Fruit fly (Drosophila melanogaster): Measurements from ENCODE around the gene Msr-110.

Msr-110 gene

DNA sequence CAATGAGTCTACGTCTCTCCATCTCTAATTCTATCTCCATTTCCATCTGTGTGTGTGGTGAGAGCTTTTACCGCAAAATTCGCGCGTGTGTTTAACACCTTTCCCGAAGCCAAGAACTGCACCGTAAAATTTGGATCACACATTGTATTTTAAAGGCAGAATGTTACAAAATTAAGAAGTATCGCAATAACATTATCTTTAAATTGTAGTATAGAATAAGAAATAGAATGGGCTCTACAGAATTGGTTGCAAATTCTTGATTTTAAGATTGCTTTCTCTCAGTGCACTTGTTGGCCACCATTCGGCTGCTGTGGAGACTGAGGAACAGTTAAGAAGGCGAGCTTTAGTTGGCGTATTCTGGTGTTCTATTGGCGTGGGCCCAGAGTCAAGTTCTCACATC lies 49.3 kb upstream of the Msr-110 start (continued):
- TF ChIP-seq net (GFP tag; optimal IDR thresholded peaks at IDR 0.05): no peak
- peak; percentile 55 for TF ChIP-seq Hr39 (GFP tag; optimal IDR thresholded peaks at IDR 0.05)
- TF ChIP-seq Met (GFP tag; optimal IDR thresholded peaks at IDR 0.05): peak; percentile 65
- no peak for TF ChIP-seq CG3032 (tag; optimal IDR thresholded peaks at IDR 0.05)
- TF ChIP-seq salr (GFP tag; optimal IDR thresholded peaks at IDR 0.05): peak in 1 of 2 experiments; percentile 59
- peak; percentile 73 for TF ChIP-seq CG6163 (GFP tag; IDR thresholded peaks at IDR 0.05)
- peak; percentile 39 for TF ChIP-seq esn (GFP tag; optimal IDR thresholded peaks at IDR 0.05)
- no peak for TF ChIP-seq CG10669 (GFP tag; optimal IDR thresholded peaks at IDR 0.05)
- TF ChIP-seq lz (GFP tag; optimal IDR thresholded peaks at IDR 0.05): peak; percentile 15
- peak; percentile 70 for TF ChIP-seq eg (GFP tag; IDR thresholded peaks at IDR 0.05)
- peak; percentile 73 for TF ChIP-seq CG6276 (GFP tag; optimal IDR thresholded peaks at IDR 0.05)
- peak; percentile 65 for TF ChIP-seq Sox14 (GFP tag; optimal IDR thresholded peaks at IDR 0.05)
- TF ChIP-seq spab (GFP tag; optimal IDR thresholded peaks at IDR 0.05): no peak
- peak; percentile 2 for TF ChIP-seq Ets21C (GFP tag; optimal IDR thresholded peaks at IDR 0.05)

DNA sequence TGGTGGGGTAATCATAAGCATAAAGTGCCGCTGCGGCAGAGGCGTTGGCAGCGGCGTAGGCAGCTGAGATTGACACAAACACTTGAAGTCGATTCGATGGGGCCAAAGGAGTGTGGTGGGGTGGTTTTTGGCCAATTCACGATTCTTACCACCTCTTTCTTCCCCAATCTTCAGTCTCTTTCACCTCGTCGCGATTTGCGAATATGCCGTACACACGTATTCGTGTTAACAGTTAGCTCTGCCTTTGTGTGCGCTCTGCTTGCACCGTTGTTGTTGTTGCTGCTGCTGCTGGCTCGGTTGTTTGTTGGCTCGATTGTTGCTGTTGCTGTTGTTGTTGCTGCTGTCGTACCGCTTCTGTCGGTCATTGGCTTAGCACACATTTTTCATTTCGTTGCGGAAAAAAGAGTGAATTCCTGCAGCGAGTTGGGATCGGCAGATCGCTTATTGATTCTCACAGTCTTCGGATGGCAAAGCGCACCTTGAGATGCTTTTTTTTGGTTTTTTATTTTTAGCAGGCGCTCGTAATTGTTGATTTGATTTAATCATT lies 48.0 kb upstream of the Msr-110 start:
- no peak for TF ChIP-seq vri (GFP tag; optimal IDR thresholded peaks at IDR 0.05)
- TF ChIP-seq CG10669 (GFP tag; optimal IDR thresholded peaks at IDR 0.05): no peak
- TF ChIP-seq CG11902 (GFP tag; optimal IDR thresholded peaks at IDR 0.05): no peak
- peak; percentile 99 for TF ChIP-seq Blimp-1 (GFP tag; optimal IDR thresholded peaks at IDR 0.05)
- no peak for TF ChIP-seq esn (GFP tag; optimal IDR thresholded peaks at IDR 0.05)
- TF ChIP-seq Sox102F (GFP tag; optimal IDR thresholded peaks at IDR 0.05): peak; percentile 17
- TF ChIP-seq CG8632 (GFP tag; optimal IDR thresholded peaks at IDR 0.05): no peak
- no peak for TF ChIP-seq CG8319 (GFP tag; optimal IDR thresholded peaks at IDR 0.05)
- peak; percentile 16 for TF ChIP-seq svp (GFP tag)
- TF ChIP-seq CG15336 (GFP tag; IDR thresholded peaks at IDR 0.05): no peak
- TF ChIP-seq eg (GFP tag; IDR thresholded peaks at IDR 0.05): peak; percentile 36; the same call in 1 of the 3 replicates
- peak; percentile 2 for TF ChIP-seq Sox14 (GFP tag; optimal IDR thresholded peaks at IDR 0.05)
- peak; percentile 65 for TF ChIP-seq CG6854 (GFP tag; optimal IDR thresholded peaks at IDR 0.05)
- TF ChIP-seq CG8119 (GFP tag; IDR thresholded peaks at IDR 0.05): no peak
- TF ChIP-seq Ets21C (GFP tag; optimal IDR thresholded peaks at IDR 0.05): no peak
- no peak for TF ChIP-seq Hr39 (GFP tag; optimal IDR thresholded peaks at IDR 0.05)
- TF ChIP-seq CG3032 (tag; optimal IDR thresholded peaks at IDR 0.05): no peak
- TF ChIP-seq dac (GFP tag; optimal IDR thresholded peaks at IDR 0.05): no peak
- no peak for TF ChIP-seq acj6 (GFP tag; optimal IDR thresholded peaks at IDR 0.05)
- TF ChIP-seq Hr4 (GFP tag; optimal IDR thresholded peaks at IDR 0.05): no peak
- TF ChIP-seq CG3919 (GFP tag; optimal IDR thresholded peaks at IDR 0.05): no peak
- no peak for TF ChIP-seq Smox (GFP tag; optimal IDR thresholded peaks at IDR 0.05)
- TF ChIP-seq CG7368 (GFP tag; optimal IDR thresholded peaks at IDR 0.05): no peak
- TF ChIP-seq CG6276 (GFP tag; optimal IDR thresholded peaks at IDR 0.05): no peak
- TF ChIP-seq Eip78C (GFP tag): peak; percentile 12
- peak; percentile 27 for TF ChIP-seq Met (GFP tag; optimal IDR thresholded peaks at IDR 0.05)
- peak; percentile 1 for TF ChIP-seq Eip75B (GFP tag; optimal IDR thresholded peaks at IDR 0.05)
- TF ChIP-seq CG10631 (GFP tag; optimal IDR thresholded peaks at IDR 0.05): no peak

DNA sequence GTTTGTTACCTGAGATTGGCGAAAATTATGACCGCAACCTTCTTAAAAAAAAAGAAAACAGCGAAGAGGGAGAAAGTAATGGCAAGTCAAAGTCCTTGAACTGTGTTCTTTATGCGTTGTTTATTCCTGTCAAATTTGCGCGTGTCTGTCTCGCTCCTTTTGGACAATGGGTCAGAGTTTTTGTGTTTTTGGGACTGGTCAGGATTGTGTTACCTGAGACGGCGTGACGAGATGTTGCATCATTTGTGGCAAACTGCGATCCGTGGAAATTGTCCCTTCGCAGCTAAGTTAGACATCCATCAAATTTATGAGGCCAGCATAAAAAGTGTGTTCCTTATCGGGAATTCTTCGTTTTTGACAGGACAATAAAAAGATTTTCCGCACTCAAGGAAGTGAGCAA lies 46.1 kb upstream of the Msr-110 start:
- TF ChIP-seq CG32006 (GFP tag; optimal IDR thresholded peaks at IDR 0.05) (no peak), Eip75B (GFP tag; optimal IDR thresholded peaks at IDR 0.05) (no peak), Met (GFP tag; optimal IDR thresholded peaks at IDR 0.05) (no peak), Blimp-1 (GFP tag; optimal IDR thresholded peaks at IDR 0.05) (peak; percentile 89), Gug (GFP tag; IDR thresholded peaks at IDR 0.05) (no peak), vri (GFP tag; optimal IDR thresholded peaks at IDR 0.05) (peak; percentile 2), salr (GFP tag; optimal IDR thresholded peaks at IDR 0.05) (no peak), Sox14 (GFP tag; optimal IDR thresholded peaks at IDR 0.05) (no peak)

DNA sequence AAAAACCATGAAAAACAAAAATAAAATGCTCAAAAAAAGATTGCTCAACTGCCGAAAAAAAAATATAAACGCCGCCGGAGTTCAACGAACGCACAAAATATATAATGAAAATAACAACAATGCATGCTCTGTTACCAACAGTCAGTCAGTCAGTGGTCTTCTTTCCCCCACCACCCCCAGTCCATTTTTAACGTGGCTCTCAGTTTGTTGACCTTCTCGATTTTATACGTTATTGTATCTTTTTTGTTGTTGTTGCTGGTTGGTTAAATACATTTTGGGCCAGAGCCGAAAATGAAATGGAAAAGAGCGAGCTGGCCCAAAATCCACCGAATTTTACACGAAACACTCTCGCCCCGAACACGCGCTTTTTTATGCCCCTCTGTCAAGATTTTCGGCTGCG lies 44.8 kb upstream of the Msr-110 start:
- TF ChIP-seq Sox102F (GFP tag; optimal IDR thresholded peaks at IDR 0.05): peak; percentile 23
- TF ChIP-seq CG1621 (tag; optimal IDR thresholded peaks at IDR 0.05): no peak
- no peak for TF ChIP-seq CG9139 (GFP tag; optimal IDR thresholded peaks at IDR 0.05)
- no peak for TF ChIP-seq Smox (GFP tag; optimal IDR thresholded peaks at IDR 0.05)
- no peak for TF ChIP-seq acj6 (GFP tag; optimal IDR thresholded peaks at IDR 0.05)
- TF ChIP-seq Sox14 (GFP tag; optimal IDR thresholded peaks at IDR 0.05): no peak
- TF ChIP-seq CG6854 (GFP tag; optimal IDR thresholded peaks at IDR 0.05): peak; percentile 64
- TF ChIP-seq Eip75B (GFP tag; optimal IDR thresholded peaks at IDR 0.05): peak; percentile 9
- TF ChIP-seq dac (GFP tag; optimal IDR thresholded peaks at IDR 0.05): no peak
- TF ChIP-seq CG8632 (GFP tag; optimal IDR thresholded peaks at IDR 0.05): no peak
- no peak for TF ChIP-seq Ets96B (tag; optimal IDR thresholded peaks at IDR 0.05)
- no peak for TF ChIP-seq CG11294 (GFP tag; IDR thresholded peaks at IDR 0.05)
- no peak for TF ChIP-seq fd85E (GFP tag; optimal IDR thresholded peaks at IDR 0.05)
- no peak for TF ChIP-seq OdsH (GFP tag; optimal IDR thresholded peaks at IDR 0.05)
- TF ChIP-seq CG6163 (GFP tag; IDR thresholded peaks at IDR 0.05): no peak
- TF ChIP-seq cyc (GFP tag; optimal IDR thresholded peaks at IDR 0.05): no peak
- no peak for TF ChIP-seq fd59A (GFP tag; optimal IDR thresholded peaks at IDR 0.05)
- no peak for TF ChIP-seq spab (GFP tag; optimal IDR thresholded peaks at IDR 0.05)
- no peak for TF ChIP-seq CG10669 (GFP tag; optimal IDR thresholded peaks at IDR 0.05)
- TF ChIP-seq CG10631 (GFP tag; optimal IDR thresholded peaks at IDR 0.05): no peak
- no peak for TF ChIP-seq CG8319 (GFP tag; optimal IDR thresholded peaks at IDR 0.05)
- no peak for TF ChIP-seq salr (GFP tag; optimal IDR thresholded peaks at IDR 0.05)
- TF ChIP-seq Sox15 (GFP tag; optimal IDR thresholded peaks at IDR 0.05): no peak

All from whole organism, prepupa.